Fruit fly (Drosophila melanogaster): ENCODE measurements around the gene CG14441.
A peak's percentile ranks its signal among the peaks of the same experiment; 100 is the strongest.

CG14441 gene

dm6 chrX:6741184-6741586 lies 41.9 kb downstream of the CG14441 start (continued):
- TF ChIP-seq B-H2 (GFP tag; optimal IDR thresholded peaks at IDR 0.05) = peak; percentile 46
- TF ChIP-seq CkIIα-i1 (GFP tag; IDR thresholded peaks at IDR 0.05) = no peak
- no peak for TF ChIP-seq CG43689 (GFP tag; IDR thresholded peaks at IDR 0.05)
- TF ChIP-seq CG16815 (GFP tag; optimal IDR thresholded peaks at IDR 0.05) = no peak
- TF ChIP-seq fd96Cb (tag; optimal IDR thresholded peaks at IDR 0.05) = no peak
- TF ChIP-seq HLH4C (GFP tag; IDR thresholded peaks at IDR 0.05; ENCODE audit: partially characterized antibody) = peak; percentile 74
- TF ChIP-seq Sry-δ (GFP tag; optimal IDR thresholded peaks at IDR 0.05) = peak; percentile 81
- TF ChIP-seq CG31365 (tag; optimal IDR thresholded peaks at IDR 0.05) = no peak
- peak; percentile 33 for TF ChIP-seq CG3163 (GFP tag; optimal IDR thresholded peaks at IDR 0.05)
- TF ChIP-seq Elba2 (GFP tag; optimal IDR thresholded peaks at IDR 0.05) = no peak
- no peak for TF ChIP-seq TFAM (GFP tag; optimal IDR thresholded peaks at IDR 0.05)
- TF ChIP-seq pnt (GFP tag; optimal IDR thresholded peaks at IDR 0.05) = peak; percentile 35
- peak; percentile 82 for TF ChIP-seq CG8290 (GFP tag; optimal IDR thresholded peaks at IDR 0.05)
- TF ChIP-seq CG8290 (tag; optimal IDR thresholded peaks at IDR 0.05) = peak in 1 of 2 experiments; percentile 91
- TF ChIP-seq run (tag; optimal IDR thresholded peaks at IDR 0.05) = no peak
- TF ChIP-seq lmd (GFP tag; IDR thresholded peaks at IDR 0.05) = peak; percentile 53; the same call in 1 of the 2 replicates
- peak; percentile 75; the same call in 1 of the 2 replicates for TF ChIP-seq tna (GFP tag; IDR thresholded peaks at IDR 0.05; ENCODE audit: partially characterized antibody)
- TF ChIP-seq CG4707 (GFP tag; optimal IDR thresholded peaks at IDR 0.05) = peak; percentile 9
- TF ChIP-seq nau (GFP tag; optimal IDR thresholded peaks at IDR 0.05) = no peak
- TF ChIP-seq MBD-R2 (GFP tag; IDR thresholded peaks at IDR 0.05) = peak; percentile 51
- peak; percentile 47 for TF ChIP-seq Bdp1 (GFP tag; optimal IDR thresholded peaks at IDR 0.05)
- TF ChIP-seq trem (tag; optimal IDR thresholded peaks at IDR 0.05) = peak; percentile 64
- TF ChIP-seq CG3065 (GFP tag; optimal IDR thresholded peaks at IDR 0.05) = no peak
- peak; percentile 99 for TF ChIP-seq E2f2 (GFP tag; IDR thresholded peaks at IDR 0.05)
- 0 out of 3 replicates have a peak, but pooled peaks have one; percentile 5 for TF ChIP-seq C15 (GFP tag; IDR thresholded peaks at IDR 0.05)
- TF ChIP-seq Rfx (GFP tag; IDR thresholded peaks at IDR 0.05) = peak; percentile 74
- TF ChIP-seq cato (GFP tag; optimal IDR thresholded peaks at IDR 0.05; ENCODE audit: borderline replicate concordance) = no peak
- TF ChIP-seq bsh (GFP tag; optimal IDR thresholded peaks at IDR 0.05) = peak in 1 of 2 experiments; percentile 35
- no peak for TF ChIP-seq Neu2 (GFP tag; optimal IDR thresholded peaks at IDR 0.05; ENCODE audit: borderline replicate concordance)
- no peak for TF ChIP-seq CG6683 (GFP tag; optimal IDR thresholded peaks at IDR 0.05)
- peak; percentile 1 for TF ChIP-seq Nf-YB (GFP tag; optimal IDR thresholded peaks at IDR 0.05)
- TF ChIP-seq schlank (tag; optimal IDR thresholded peaks at IDR 0.05) = no peak
- peak; percentile 73 for TF ChIP-seq lilli (GFP tag; optimal IDR thresholded peaks at IDR 0.05)
- peak; percentile 18 for TF ChIP-seq CG8388 (GFP tag; optimal IDR thresholded peaks at IDR 0.05)
- TF ChIP-seq CG8944 (GFP tag; optimal IDR thresholded peaks at IDR 0.05) = no peak
- TF ChIP-seq CG11723 (GFP tag; optimal IDR thresholded peaks at IDR 0.05) = no peak
- TF ChIP-seq sna (GFP tag; IDR thresholded peaks at IDR 0.05; ENCODE audit: partially characterized antibody) = peak; percentile 67; the same call in 1 of the 2 replicates
- no peak for TF ChIP-seq CG1233 (GFP tag; optimal IDR thresholded peaks at IDR 0.05)
- no peak for TF ChIP-seq dan (GFP tag; IDR thresholded peaks at IDR 0.05)
- peak; percentile 3 for TF ChIP-seq CG12071 (GFP tag; optimal IDR thresholded peaks at IDR 0.05)
- TF ChIP-seq CG7928 (GFP tag; optimal IDR thresholded peaks at IDR 0.05) = peak; percentile 41
- peak; percentile 37 for TF ChIP-seq Abd-B (GFP tag; optimal IDR thresholded peaks at IDR 0.05)
- TF ChIP-seq Sin3A (optimal IDR thresholded peaks at IDR 0.05) = peak; percentile 52
- TF ChIP-seq Six4 (GFP tag; optimal IDR thresholded peaks at IDR 0.05) = no peak
- TF ChIP-seq CG17802 (tag; optimal IDR thresholded peaks at IDR 0.05) = no peak
- no peak for TF ChIP-seq CG3407 (GFP tag; optimal IDR thresholded peaks at IDR 0.05)
- TF ChIP-seq sens-2 (GFP tag; IDR thresholded peaks at IDR 0.05) = no peak; the same call in 1 of the 2 replicates
- TF ChIP-seq CG17359 (tag; optimal IDR thresholded peaks at IDR 0.05) = peak; percentile 29
- peak; percentile 72 for TF ChIP-seq Dll (GFP tag; IDR thresholded peaks at IDR 0.05; ENCODE audit: partially characterized antibody)
- TF ChIP-seq tgo (GFP tag; IDR thresholded peaks at IDR 0.05) = peak; percentile 38; the same call in 2 of the 3 replicates
- TF ChIP-seq chm (GFP tag; IDR thresholded peaks at IDR 0.05) = no peak; the same call in 1 of the 2 replicates

Measured in whole organism, embryonic.